Worm (Caenorhabditis elegans) whole organism, young adult: ENCODE measurements around the gene Y116A8C.23.

Source experiments
- B0261.1 ChIP-seq: sonication (generic microtip); optimal IDR thresholded peaks from 2 replicates; lab custom pipeline; 2016; ENCODE audit warnings: mild to moderate bottlenecking, missing genetic modification characterization, moderate library complexity, missing compliant biosample characterization
- B0336.3 ChIP-seq: fragments of 200-800 bp; sonication (Bioruptor generic); IDR thresholded peaks from 2 replicates; pipeline ENCODE4 v1.3.6; 2022; ENCODE audit warnings: missing genetic modification characterization, missing compliant biosample characterization
- C06A6.2 ChIP-seq: fragments of 200-800 bp; sonication (Bioruptor generic); conservative IDR thresholded peaks from 2 replicates; pipeline ENCODE4 v1.3.6; 2022; ENCODE audit warnings: missing genetic modification characterization, missing compliant biosample characterization
- D2030.7 ChIP-seq: fragments of 200-800 bp; sonication (Bioruptor generic); IDR thresholded peaks from 2 replicates; pipeline ENCODE4 v1.3.6; 2022; ENCODE audit warnings: missing genetic modification reagents, missing genetic modification characterization, missing compliant biosample characterization
- F33H1.4 ChIP-seq: fragments of 200-800 bp; sonication (Bioruptor generic); IDR thresholded peaks from 2 replicates; pipeline ENCODE4 v1.3.6; 2022; ENCODE audit warnings: missing genetic modification reagents, missing genetic modification characterization, missing compliant biosample characterization
- F37B4.10 ChIP-seq: fragments of 200-800 bp; sonication (Bioruptor generic); IDR thresholded peaks from 2 replicates; pipeline ENCODE4 v1.3.6; 2022; ENCODE audit warnings: missing genetic modification characterization, missing compliant biosample characterization
- F49E8.2 ChIP-seq: sonication (generic microtip); optimal IDR thresholded peaks from 3 replicates; lab custom pipeline; 2017; ENCODE audit warnings: missing genetic modification characterization, mild to moderate bottlenecking, missing compliant biosample characterization, antibody characterized with exemption, moderate library complexity; ENCODE audit not compliant: insufficient read depth
- F57C9.4 ChIP-seq: sonication (generic microtip); optimal IDR thresholded peaks from 2 replicates; lab custom pipeline; 2017; ENCODE audit warnings: mild to moderate bottlenecking, missing genetic modification characterization, missing compliant biosample characterization
- K11D2.4 ChIP-seq: fragments of 200-800 bp; sonication (Bioruptor generic); IDR thresholded peaks from 2 replicates; pipeline ENCODE4 v1.3.6; 2022; ENCODE audit warnings: missing genetic modification reagents, missing genetic modification characterization, missing compliant biosample characterization
- Y53F4B.3 ChIP-seq: fragments of 200-800 bp; sonication (Bioruptor generic); IDR thresholded peaks from 2 replicates; pipeline ENCODE4 v1.3.6; 2022; ENCODE audit warnings: missing genetic modification reagents, missing genetic modification characterization, missing compliant biosample characterization
- Y56A3A.18 ChIP-seq: fragments of 200-800 bp; sonication (Bioruptor generic); IDR thresholded peaks from 2 replicates; pipeline ENCODE4 v1.3.6; 2022; ENCODE audit warnings: missing genetic modification reagents, missing genetic modification characterization, missing compliant biosample characterization
- Y67H2A.10 ChIP-seq: fragments of 200-800 bp; sonication (Bioruptor generic); conservative IDR thresholded peaks from 2 replicates; pipeline ENCODE4 v1.3.6; 2022; ENCODE audit warnings: missing genetic modification reagents, missing genetic modification characterization, missing compliant biosample characterization
- ZK185.1 ChIP-seq: sonication (generic microtip); optimal IDR thresholded peaks from 2 replicates; lab custom pipeline; 2016; ENCODE audit warnings: mild to moderate bottlenecking, missing genetic modification characterization, missing compliant biosample characterization; ENCODE audit not compliant: poor library complexity, severe bottlenecking
- aptf-3 ChIP-seq: fragments of 200-800 bp; sonication (Bioruptor generic); IDR thresholded peaks from 2 replicates; pipeline ENCODE4 v1.3.6; 2022; ENCODE audit warnings: missing genetic modification characterization, missing compliant biosample characterization
- attf-5 ChIP-seq: fragments of 200-800 bp; sonication (Bioruptor generic); optimal IDR thresholded peaks from 2 replicates; lab custom pipeline; 2018; ENCODE audit warnings: mild to moderate bottlenecking, missing genetic modification characterization, missing compliant biosample characterization
- attf-6 ChIP-seq: fragments of 200-800 bp; sonication (Bioruptor generic); IDR thresholded peaks from 2 replicates; pipeline ENCODE4 v1.3.6; 2022; ENCODE audit warnings: missing genetic modification reagents, missing genetic modification characterization, missing compliant biosample characterization
- bed-2 ChIP-seq: fragments of 200-800 bp; sonication (Bioruptor generic); IDR thresholded peaks from 2 replicates; pipeline ENCODE4 v1.3.6; 2022; ENCODE audit warnings: missing genetic modification reagents, missing genetic modification characterization, missing compliant biosample characterization
- cebp-2 ChIP-seq: fragments of 200-800 bp; sonication (Bioruptor generic); IDR thresholded peaks from 2 replicates; pipeline ENCODE4 v1.3.6; 2022; ENCODE audit warnings: missing genetic modification characterization, missing compliant biosample characterization
- ceh-100 ChIP-seq: fragments of 200-800 bp; sonication (Bioruptor generic); IDR thresholded peaks from 2 replicates; pipeline ENCODE4 v1.3.6; 2022; ENCODE audit warnings: missing genetic modification reagents, missing genetic modification characterization, missing compliant biosample characterization
- die-1 ChIP-seq: sonication (generic microtip); optimal IDR thresholded peaks from 2 replicates; lab custom pipeline; 2016; ENCODE audit warnings: missing genotype, mild to moderate bottlenecking, missing genetic modification characterization, missing compliant biosample characterization
- dox-1 ChIP-seq: fragments of 200-800 bp; sonication (Bioruptor generic); IDR thresholded peaks from 2 replicates; pipeline ENCODE4 v1.3.6; 2022; ENCODE audit warnings: missing genetic modification reagents, missing genetic modification characterization, missing compliant biosample characterization
- egl-44 ChIP-seq: fragments of 200-800 bp; sonication (Bioruptor generic); IDR thresholded peaks from 2 replicates; pipeline ENCODE4 v1.3.6; 2022; ENCODE audit warnings: missing genetic modification reagents, missing genetic modification characterization, missing compliant biosample characterization
- egrh-3 ChIP-seq: fragments of 200-800 bp; sonication (Bioruptor generic); IDR thresholded peaks from 2 replicates; pipeline ENCODE4 v1.3.6; 2022; ENCODE audit warnings: missing genetic modification reagents, missing genetic modification characterization, missing compliant biosample characterization
- ets-4 ChIP-seq: fragments of 200-800 bp; sonication (Bioruptor generic); optimal IDR thresholded peaks from 2 replicates; lab custom pipeline; 2018; ENCODE audit warnings: mild to moderate bottlenecking, missing genetic modification characterization, missing compliant biosample characterization
- gei-17 ChIP-seq: fragments of 200-800 bp; sonication (Bioruptor generic); optimal IDR thresholded peaks from 2 replicates; lab custom pipeline; 2018; ENCODE audit warnings: mild to moderate bottlenecking, missing genetic modification characterization, missing compliant biosample characterization
- hlh-12 ChIP-seq: sonication (generic microtip); optimal IDR thresholded peaks from 2 replicates; lab custom pipeline; 2016; ENCODE audit warnings: missing genetic modification characterization, missing compliant biosample characterization
- let-526 ChIP-seq: fragments of 200-800 bp; sonication (Bioruptor generic); IDR thresholded peaks from 2 replicates; pipeline ENCODE4 v1.3.6; 2022; ENCODE audit warnings: missing genetic modification reagents, missing genetic modification characterization, missing compliant biosample characterization
- let-607 ChIP-seq, 2 experiments: fragments of 200-800 bp in 1 of 2; sonication (Bioruptor generic) in 1 of 2; sonication (generic microtip) in 1 of 2; optimal IDR thresholded peaks; 2 replicates each; lab custom pipeline; 2016 to 2018; ENCODE audit warnings: mild to moderate bottlenecking in 2 of 2, missing compliant biosample characterization in 2 of 2, missing genetic modification characterization in 2 of 2, moderate library complexity in 2 of 2, missing genotype in 1 of 2
- lin-40 ChIP-seq: sonication (generic microtip); optimal IDR thresholded peaks from 2 replicates; lab custom pipeline; 2016; ENCODE audit warnings: missing genetic modification characterization, mild to moderate bottlenecking, missing compliant biosample characterization, missing genotype, missing genetic modification reagents
- lir-1 ChIP-seq: fragments of 200-800 bp; sonication (Bioruptor generic); conservative IDR thresholded peaks from 2 replicates; pipeline ENCODE4 v1.3.6; 2022; ENCODE audit warnings: missing genetic modification reagents, missing genetic modification characterization, missing compliant biosample characterization
- lsl-1 ChIP-seq: fragments of 200-800 bp; sonication (Bioruptor generic); optimal IDR thresholded peaks from 2 replicates; lab custom pipeline; 2018; ENCODE audit warnings: mild to moderate bottlenecking, missing genetic modification characterization, moderate library complexity, missing compliant biosample characterization
- mcd-1 ChIP-seq: fragments of 200-800 bp; sonication (Bioruptor generic); IDR thresholded peaks from 2 replicates; pipeline ENCODE4 v1.3.6; 2022; ENCODE audit warnings: missing genetic modification reagents, missing genetic modification characterization, missing compliant biosample characterization
- nfya-2 ChIP-seq: fragments of 200-800 bp; sonication (Bioruptor generic); IDR thresholded peaks from 2 replicates; pipeline ENCODE4 v1.3.6; 2022; ENCODE audit warnings: missing genetic modification reagents, missing genetic modification characterization, missing compliant biosample characterization
- nfyb-1 ChIP-seq: fragments of 200-800 bp; sonication (Bioruptor generic); IDR thresholded peaks from 2 replicates; pipeline ENCODE4 v1.3.6; 2022; ENCODE audit warnings: missing genetic modification reagents, missing genetic modification characterization, missing compliant biosample characterization
- rec-8 ChIP-seq, 2 experiments: sonication (generic microtip); optimal IDR thresholded peaks; 2 replicates each; lab custom pipeline; 2016; ENCODE audit warnings: mild to moderate bottlenecking in 2 of 2, missing genetic modification characterization in 2 of 2, missing genetic modification reagents in 2 of 2, missing genotype in 2 of 2, missing biosample characterization in 1 of 2, missing compliant biosample characterization in 1 of 2, moderate library complexity in 1 of 2
- snpc-1.1 ChIP-seq: sonication (generic microtip); optimal IDR thresholded peaks from 2 replicates; lab custom pipeline; 2017; ENCODE audit warnings: missing genetic modification characterization, mild to moderate bottlenecking, missing compliant biosample characterization, antibody characterized with exemption, moderate library complexity, missing genotype, missing genetic modification reagents; ENCODE audit not compliant: insufficient read depth
- tbx-9 ChIP-seq: sonication (generic microtip); optimal IDR thresholded peaks from 2 replicates; lab custom pipeline; 2016; ENCODE audit warnings: borderline replicate concordance, missing genetic modification characterization, inconsistent platforms, missing compliant biosample characterization
- zfh-2 ChIP-seq: fragments of 200-800 bp; sonication (Bioruptor generic); conservative IDR thresholded peaks from 2 replicates; pipeline ENCODE4 v1.3.6; 2022; ENCODE audit warnings: missing genetic modification reagents, missing genetic modification characterization, missing compliant biosample characterization
- ztf-18 ChIP-seq: sonication (generic microtip); optimal IDR thresholded peaks from 2 replicates; lab custom pipeline; 2016; ENCODE audit warnings: missing genotype, mild to moderate bottlenecking, missing genetic modification characterization, missing compliant biosample characterization
- ztf-28 ChIP-seq: fragments of 200-800 bp; sonication (Bioruptor generic); IDR thresholded peaks from 2 replicates; pipeline ENCODE4 v1.3.6; 2022; ENCODE audit warnings: missing genetic modification reagents, missing genetic modification characterization, missing compliant biosample characterization

Gene Y116A8C.23

DNA sequence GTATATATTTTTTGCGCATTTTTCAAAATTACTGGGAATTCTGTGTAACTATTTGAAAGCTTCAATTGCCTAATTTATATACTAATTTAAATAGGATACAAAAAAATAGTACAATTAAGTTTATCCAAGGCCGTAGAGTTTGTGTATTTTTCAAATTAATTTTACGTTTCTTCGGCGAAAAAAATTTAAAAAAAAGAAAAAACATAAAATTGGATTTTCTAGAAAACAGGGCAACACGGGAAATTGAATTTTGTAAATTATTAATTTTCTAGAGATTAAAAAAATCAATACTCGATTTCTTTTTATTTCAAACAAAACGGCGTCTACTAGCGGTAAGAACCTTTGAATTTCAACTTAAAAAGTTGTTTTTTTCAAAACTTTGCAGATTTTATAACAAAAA is at the start of gene Y116A8C.23:
Gene Y116A8C.23 (plus strand): TSS at position 301 of the 400 bp plus-strand sequence.
- TF ChIP-seq bed-2 (GFP tag; lab: Robert Waterston, UW) (no peak), D2030.7 (GFP tag; lab: Robert Waterston, UW) (no peak), lir-1 (GFP tag; lab: Robert Waterston, UW) (no peak), egrh-3 (GFP tag; lab: Robert Waterston, UW) (no peak), F37B4.10 (GFP tag; lab: Robert Waterston, UW) (no peak), cebp-2 (GFP tag; lab: Robert Waterston, UW) (no peak), snpc-1.1 (tag; lab: Kevin White, UChicago) (no peak), mcd-1 (no peak), ZK185.1 (tag; lab: Kevin White, UChicago) (no peak), nfya-2 (GFP tag; lab: Robert Waterston, UW) (no peak), F33H1.4 (no peak), nfyb-1 (GFP tag; lab: Robert Waterston, UW) (no peak), F57C9.4 (tag; lab: Kevin White, UChicago) (no peak), Y67H2A.10 (GFP tag; lab: Robert Waterston, UW) (no peak), ztf-18 (tag; lab: Kevin White, UChicago) (no peak), let-607 (tag; optimal IDR thresholded peaks at IDR 0.05; lab: Kevin White, UChicago) (no peak), lin-40 (tag; lab: Kevin White, UChicago) (no peak), dox-1 (GFP tag; lab: Robert Waterston, UW) (no peak)

DNA sequence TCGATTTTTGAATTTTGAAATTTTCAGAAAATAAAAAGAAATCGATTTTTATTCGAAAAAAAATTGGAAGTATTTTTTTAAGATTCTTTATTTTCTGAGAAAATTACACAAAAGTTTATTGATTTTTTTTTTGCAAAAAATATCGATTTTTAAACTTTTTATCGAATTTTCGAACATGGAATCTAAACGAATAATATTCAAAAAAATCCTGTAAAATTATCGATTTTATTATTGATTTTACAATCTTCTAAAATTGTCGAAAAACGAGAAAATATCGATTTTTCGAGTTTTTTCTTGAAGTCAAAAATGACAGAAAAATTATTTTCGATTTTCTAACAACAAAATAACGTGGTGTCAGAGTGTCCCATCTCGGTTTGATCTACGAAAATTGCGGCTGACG is 47.6 kb upstream of the Y116A8C.23 start:
- TF ChIP-seq lsl-1 (no peak), D2030.7 (GFP tag; lab: Robert Waterston, UW) (no peak), B0336.3 (GFP tag; lab: Robert Waterston, UW) (no peak), F49E8.2 (tag; lab: Kevin White, UChicago) (no peak), hlh-12 (tag; lab: Kevin White, UChicago) (no peak), lir-1 (GFP tag; lab: Robert Waterston, UW) (no peak), tbx-9 (tag; lab: Kevin White, UChicago) (no peak), lin-40 (tag; lab: Kevin White, UChicago) (no peak), B0261.1 (tag; lab: Kevin White, UChicago) (no peak), ztf-28 (GFP tag; lab: Robert Waterston, UW) (no peak), let-526 (GFP tag; lab: Robert Waterston, UW) (no peak), attf-6 (GFP tag; lab: Robert Waterston, UW) (no peak), Y53F4B.3 (GFP tag; lab: Robert Waterston, UW) (no peak), rec-8 (tag; optimal IDR thresholded peaks at IDR 0.05; lab: Kevin White, UChicago) (no peak), die-1 (tag; lab: Kevin White, UChicago) (no peak), aptf-3 (GFP tag; lab: Robert Waterston, UW) (no peak), C06A6.2 (GFP tag; lab: Robert Waterston, UW) (no peak), K11D2.4 (no peak), snpc-1.1 (tag; lab: Kevin White, UChicago) (no peak), F33H1.4 (no peak)
- TF ChIP-seq, all 124 proteins: peak for 0

DNA sequence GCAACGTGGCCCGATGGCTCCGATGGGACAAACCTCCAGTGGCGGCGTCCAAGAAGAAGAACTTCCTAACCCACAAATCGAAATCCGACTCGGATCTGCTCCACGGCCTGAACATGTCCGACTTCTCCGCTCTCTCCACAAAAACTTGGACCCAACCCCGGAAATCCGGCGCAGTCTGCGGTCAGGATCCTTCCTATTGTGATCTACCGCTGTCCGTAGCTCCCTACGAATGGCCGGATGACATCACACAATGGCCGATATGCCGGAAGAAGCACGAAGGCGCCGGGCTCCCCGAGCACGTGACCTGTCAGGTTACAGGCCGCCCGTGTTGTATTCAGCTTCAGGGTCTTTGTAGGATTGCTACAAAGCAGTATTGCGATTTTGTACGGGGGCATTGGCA is 43.1 kb upstream of the Y116A8C.23 start:
- TF ChIP-seq Y56A3A.18 (GFP tag; lab: Robert Waterston, UW) (no peak), zfh-2 (peak; percentile 81), nfyb-1 (GFP tag; lab: Robert Waterston, UW) (no peak), egl-44 (GFP tag; lab: Robert Waterston, UW) (no peak), gei-17 (GFP tag; lab: Kevin White, UChicago) (no peak), ceh-100 (GFP tag; lab: Robert Waterston, UW) (no peak), egrh-3 (GFP tag; lab: Robert Waterston, UW) (0 out of 2 replicates have a peak, but pooled peaks have one; percentile 15), ets-4 (GFP tag; lab: Kevin White, UChicago) (no peak), attf-5 (no peak)
